Worm (Caenorhabditis elegans) whole organism, young adult: ENCODE measurements around the gene vha-11.

Experiments
- D2030.7 ChIP-seq: fragments of 200-800 bp; sonication (Bioruptor generic); IDR thresholded peaks from 2 replicates; pipeline ENCODE4 v1.3.6; 2022; ENCODE audit warnings: missing genetic modification reagents, missing genetic modification characterization, missing compliant biosample characterization
- F23B12.7 ChIP-seq: sonication (generic microtip); optimal IDR thresholded peaks from 2 replicates; lab custom pipeline; 2017; ENCODE audit warnings: missing genetic modification characterization, mild to moderate bottlenecking, missing compliant biosample characterization, antibody characterized with exemption, moderate library complexity; ENCODE audit not compliant: insufficient read depth
- F37B4.10 ChIP-seq: fragments of 200-800 bp; sonication (Bioruptor generic); IDR thresholded peaks from 2 replicates; pipeline ENCODE4 v1.3.6; 2022; ENCODE audit warnings: missing genetic modification characterization, missing compliant biosample characterization
- F39B2.1 ChIP-seq: fragments of 200-800 bp; sonication (Bioruptor generic); IDR thresholded peaks from 2 replicates; pipeline ENCODE4 v1.3.6; 2022; ENCODE audit warnings: missing genetic modification reagents, missing genetic modification characterization, missing compliant biosample characterization
- F49E8.2 ChIP-seq: sonication (generic microtip); optimal IDR thresholded peaks from 3 replicates; lab custom pipeline; 2017; ENCODE audit warnings: missing genetic modification characterization, mild to moderate bottlenecking, missing compliant biosample characterization, antibody characterized with exemption, moderate library complexity; ENCODE audit not compliant: insufficient read depth
- F57A8.1 ChIP-seq: fragments of 200-800 bp; sonication (Bioruptor generic); optimal IDR thresholded peaks from 2 replicates; lab custom pipeline; 2018; ENCODE audit warnings: mild to moderate bottlenecking, missing genetic modification characterization, moderate library complexity, missing compliant biosample characterization
- ZK185.1 ChIP-seq: sonication (generic microtip); optimal IDR thresholded peaks from 2 replicates; lab custom pipeline; 2016; ENCODE audit warnings: mild to moderate bottlenecking, missing genetic modification characterization, missing compliant biosample characterization; ENCODE audit not compliant: poor library complexity, severe bottlenecking
- aptf-2 ChIP-seq: fragments of 200-800 bp; sonication (Bioruptor generic); conservative IDR thresholded peaks from 2 replicates; pipeline ENCODE4 v1.3.6; 2022; ENCODE audit warnings: missing genetic modification reagents, missing genetic modification characterization, missing compliant biosample characterization
- aptf-3 ChIP-seq: fragments of 200-800 bp; sonication (Bioruptor generic); IDR thresholded peaks from 2 replicates; pipeline ENCODE4 v1.3.6; 2022; ENCODE audit warnings: missing genetic modification characterization, missing compliant biosample characterization
- ceh-58 ChIP-seq: fragments of 200-800 bp; sonication (Bioruptor generic); IDR thresholded peaks from 2 replicates; pipeline ENCODE4 v1.3.6; 2022; ENCODE audit warnings: missing genetic modification characterization, missing compliant biosample characterization
- efl-1 ChIP-seq: fragments of 150-350 bp; optimal IDR thresholded peaks from 2 replicates; lab custom pipeline; 2014; ENCODE audit warnings: missing biosample characterization, missing genetic modification reagents, missing genetic modification characterization
- egrh-3 ChIP-seq: fragments of 200-800 bp; sonication (Bioruptor generic); IDR thresholded peaks from 2 replicates; pipeline ENCODE4 v1.3.6; 2022; ENCODE audit warnings: missing genetic modification reagents, missing genetic modification characterization, missing compliant biosample characterization
- ets-4 ChIP-seq: fragments of 200-800 bp; sonication (Bioruptor generic); optimal IDR thresholded peaks from 2 replicates; lab custom pipeline; 2018; ENCODE audit warnings: mild to moderate bottlenecking, missing genetic modification characterization, missing compliant biosample characterization
- hsf-1 ChIP-seq: fragments of 200-800 bp; sonication (Bioruptor generic); IDR thresholded peaks from 2 replicates; pipeline ENCODE4 v1.3.6; 2022; ENCODE audit warnings: missing genetic modification reagents, missing genetic modification characterization, missing compliant biosample characterization
- lag-1 ChIP-seq: fragments of 200-800 bp; sonication (Bioruptor generic); IDR thresholded peaks from 2 replicates; pipeline ENCODE4 v1.3.6; 2022; ENCODE audit warnings: missing genetic modification reagents, missing genetic modification characterization, missing compliant biosample characterization
- lin-40 ChIP-seq: sonication (generic microtip); optimal IDR thresholded peaks from 2 replicates; lab custom pipeline; 2016; ENCODE audit warnings: missing genetic modification characterization, mild to moderate bottlenecking, missing compliant biosample characterization, missing genotype, missing genetic modification reagents
- lir-1 ChIP-seq: fragments of 200-800 bp; sonication (Bioruptor generic); conservative IDR thresholded peaks from 2 replicates; pipeline ENCODE4 v1.3.6; 2022; ENCODE audit warnings: missing genetic modification reagents, missing genetic modification characterization, missing compliant biosample characterization
- lsl-1 ChIP-seq: fragments of 200-800 bp; sonication (Bioruptor generic); optimal IDR thresholded peaks from 2 replicates; lab custom pipeline; 2018; ENCODE audit warnings: mild to moderate bottlenecking, missing genetic modification characterization, moderate library complexity, missing compliant biosample characterization
- madf-6 ChIP-seq: fragments of 200-800 bp; sonication (Bioruptor generic); IDR thresholded peaks from 2 replicates; pipeline ENCODE4 v1.3.6; 2022; ENCODE audit warnings: missing genetic modification reagents, missing genetic modification characterization, missing compliant biosample characterization
- mel-28 ChIP-seq: sonication (generic microtip); optimal IDR thresholded peaks from 2 replicates; lab custom pipeline; 2016; ENCODE audit warnings: borderline replicate concordance, mild to moderate bottlenecking, missing genetic modification characterization, missing compliant biosample characterization
- pbrm-1 ChIP-seq: fragments of 200-800 bp; sonication (Bioruptor generic); IDR thresholded peaks from 2 replicates; pipeline ENCODE4 v1.3.6; 2022; ENCODE audit warnings: missing genetic modification reagents, missing genetic modification characterization, missing compliant biosample characterization
- pha-4 ChIP-seq: fragments of 150-350 bp; sonication (generic microtip); optimal IDR thresholded peaks from 2 replicates; lab custom pipeline; 2014; ENCODE audit warnings: missing biosample characterization, missing genetic modification reagents, missing genetic modification characterization
- rcor-1 ChIP-seq: fragments of 200-800 bp; sonication (Bioruptor generic); IDR thresholded peaks from 2 replicates; pipeline ENCODE4 v1.3.6; 2022; ENCODE audit warnings: missing genetic modification reagents, missing genetic modification characterization, missing compliant biosample characterization
- repo-1 ChIP-seq: sonication (generic microtip); optimal IDR thresholded peaks from 2 replicates; lab custom pipeline; 2017; ENCODE audit warnings: mild to moderate bottlenecking, missing genetic modification characterization, missing compliant biosample characterization
- snpc-1.1 ChIP-seq: sonication (generic microtip); optimal IDR thresholded peaks from 2 replicates; lab custom pipeline; 2017; ENCODE audit warnings: missing genetic modification characterization, mild to moderate bottlenecking, missing compliant biosample characterization, antibody characterized with exemption, moderate library complexity, missing genotype, missing genetic modification reagents; ENCODE audit not compliant: insufficient read depth
- tbp1 ChIP-seq: fragments of 200-800 bp; sonication (Bioruptor generic); optimal IDR thresholded peaks from 2 replicates; lab custom pipeline; 2018; ENCODE audit warnings: mild to moderate bottlenecking, missing genetic modification characterization, missing compliant biosample characterization
- tlf-1 ChIP-seq: fragments of 200-800 bp; sonication (Bioruptor generic); optimal IDR thresholded peaks from 2 replicates; lab custom pipeline; 2018; ENCODE audit warnings: mild to moderate bottlenecking, missing genetic modification characterization, missing compliant biosample characterization
- zim-3 ChIP-seq: sonication (generic microtip); optimal IDR thresholded peaks from 2 replicates; lab custom pipeline; 2017; ENCODE audit warnings: mild to moderate bottlenecking, missing genetic modification characterization, moderate library complexity, missing compliant biosample characterization
- ztf-18 ChIP-seq: sonication (generic microtip); optimal IDR thresholded peaks from 2 replicates; lab custom pipeline; 2016; ENCODE audit warnings: missing genotype, mild to moderate bottlenecking, missing genetic modification characterization, missing compliant biosample characterization
- ztf-22 ChIP-seq: fragments of 200-800 bp; sonication (Bioruptor generic); optimal IDR thresholded peaks from 2 replicates; lab custom pipeline; 2018; ENCODE audit warnings: mild to moderate bottlenecking, missing genetic modification characterization, moderate library complexity, missing compliant biosample characterization
- ztf-26 ChIP-seq: sonication (generic microtip); optimal IDR thresholded peaks from 2 replicates; lab custom pipeline; 2017; ENCODE audit warnings: missing genetic modification characterization, missing compliant biosample characterization
- ztf-6 ChIP-seq: fragments of 200-800 bp; sonication (Bioruptor generic); IDR thresholded peaks from 2 replicates; pipeline ENCODE4 v1.3.6; 2022; ENCODE audit warnings: missing genetic modification reagents, missing genetic modification characterization, missing compliant biosample characterization

vha-11 gene

DNA sequence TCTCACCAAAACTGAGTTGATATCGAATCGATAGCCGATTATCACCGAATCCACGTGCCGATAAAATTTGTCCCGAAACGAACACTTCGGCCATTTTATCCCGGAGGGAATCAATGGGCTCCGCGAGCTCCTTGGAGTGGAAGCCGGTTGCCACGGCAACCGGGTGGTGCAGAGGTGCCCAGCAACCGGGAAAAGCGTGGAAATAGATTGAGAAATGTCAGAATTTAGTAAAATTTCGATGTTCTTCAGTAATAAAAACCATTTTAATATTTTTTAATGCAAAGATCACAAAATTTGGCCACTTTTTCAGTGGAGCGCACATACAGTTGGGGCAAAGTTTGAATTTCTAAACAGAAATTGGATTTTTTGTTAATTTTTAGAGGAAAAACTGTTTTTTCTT, 7.9 kb downstream of the vha-11 start, which contains the start of gene mksr-2:
TSS of gene mksr-2 (minus strand) at position 101 of the 400 bp plus-strand sequence.
- TF ChIP-seq F57A8.1 (GFP tag; lab: Kevin White, UChicago) (no peak), D2030.7 (no peak), mel-28 (tag; lab: Kevin White, UChicago) (no peak)

DNA sequence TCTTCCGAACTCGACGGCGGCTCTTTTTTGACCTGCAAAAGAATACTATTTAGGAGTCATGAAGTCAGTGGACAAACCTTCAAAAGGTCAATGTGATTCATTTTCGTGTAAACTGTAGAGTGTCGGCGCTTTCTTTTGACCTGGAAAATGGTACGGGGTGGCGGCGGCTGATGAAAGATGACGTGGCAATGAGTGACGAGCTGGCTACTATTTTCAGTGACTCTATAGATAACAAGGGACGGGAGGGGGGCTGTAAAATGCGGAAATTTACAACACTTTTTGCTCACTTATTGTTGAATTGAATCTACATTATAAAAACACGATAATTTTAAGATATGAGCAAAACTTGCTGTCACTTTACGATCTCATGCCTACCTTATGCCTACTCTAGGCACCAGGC, 14.2 kb downstream of the vha-11 start, which contains the start of gene lin-1:
TSS of gene lin-1 (minus strand) at position 101 of the 400 bp plus-strand sequence.
- TF ChIP-seq snpc-1.1 (no peak), ztf-26 (no peak), efl-1 (GFP tag; lab: Kevin White, UChicago) (no peak), aptf-2 (GFP tag; lab: Robert Waterston, UW) (no peak), ztf-22 (GFP tag; lab: Kevin White, UChicago) (no peak), aptf-3 (GFP tag; lab: Robert Waterston, UW) (no peak), F23B12.7 (no peak), egrh-3 (GFP tag; lab: Robert Waterston, UW) (no peak), ceh-58 (GFP tag; lab: Robert Waterston, UW) (no peak), pbrm-1 (GFP tag; lab: Robert Waterston, UW) (no peak), tbp1 (GFP tag; lab: Kevin White, UChicago) (no peak), rcor-1 (GFP tag; lab: Robert Waterston, UW) (no peak), pha-4 (tag; lab: Kevin White, UChicago) (no peak)

DNA sequence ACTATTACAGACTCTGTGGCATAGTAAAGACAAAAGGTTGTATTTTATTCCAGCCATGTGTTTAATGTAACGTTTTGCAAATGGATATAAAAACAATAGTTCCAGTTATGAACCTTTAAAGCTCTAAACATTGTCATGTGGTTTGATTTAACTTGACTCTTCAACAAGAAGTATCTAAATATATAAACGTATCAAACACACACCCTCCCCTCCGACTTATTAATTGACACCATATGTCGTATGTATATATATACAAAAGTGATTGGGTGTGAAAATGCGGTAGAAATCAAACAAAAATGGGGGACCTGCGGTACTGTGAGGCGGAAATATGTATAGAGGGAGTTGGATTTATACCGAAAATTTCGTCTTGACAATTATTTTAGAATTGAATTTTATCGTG, 16.0 kb downstream of the vha-11 start:
- TF ChIP-seq lag-1 (GFP tag; lab: Robert Waterston, UW) (no peak), lin-40 (tag; lab: Kevin White, UChicago) (no peak), zim-3 (tag; lab: Kevin White, UChicago) (no peak), ZK185.1 (tag; lab: Kevin White, UChicago) (no peak), ets-4 (GFP tag; lab: Kevin White, UChicago) (no peak), ztf-18 (no peak), tlf-1 (GFP tag; lab: Kevin White, UChicago) (no peak), F37B4.10 (no peak), repo-1 (no peak), ztf-26 (no peak), ztf-6 (GFP tag; lab: Robert Waterston, UW) (no peak), F49E8.2 (tag; lab: Kevin White, UChicago) (no peak), madf-6 (GFP tag; lab: Robert Waterston, UW) (no peak), lir-1 (GFP tag; lab: Robert Waterston, UW) (no peak)

- TF ChIP-seq lin-40 (tag; lab: Kevin White, UChicago) = no peak
- TF ChIP-seq F39B2.1 (GFP tag; lab: Robert Waterston, UW) = no peak
- TF ChIP-seq hsf-1 (GFP tag; lab: Robert Waterston, UW) = no peak
These were observed 17.7 kb downstream of the vha-11 start for ce11 chrIV:2296639-2297038.

DNA sequence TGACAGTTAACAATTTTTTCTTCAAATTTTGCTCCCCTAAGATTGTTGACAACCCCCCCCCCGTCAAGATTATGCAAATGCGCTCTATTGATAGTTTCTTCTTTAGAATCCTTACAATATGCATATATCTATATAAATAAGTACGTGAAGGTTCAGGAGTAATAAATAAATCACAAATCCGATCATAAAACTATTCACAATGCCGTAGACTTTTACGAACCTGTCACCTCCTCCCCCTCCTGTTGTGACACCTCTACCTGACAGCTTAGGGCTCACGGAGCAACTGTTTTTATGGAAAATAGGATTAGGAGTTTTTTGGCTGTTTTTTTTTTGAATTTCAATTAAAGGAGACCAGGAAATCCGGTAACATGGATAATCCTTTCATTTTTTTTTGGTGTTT, 22.2 kb downstream of the vha-11 start:
- no peak for TF ChIP-seq repo-1
- TF ChIP-seq ztf-26 = no peak
- TF ChIP-seq lsl-1 = no peak
- TF ChIP-seq, all 124 proteins: peak for 0
